Worm (Caenorhabditis elegans) whole organism, late embryonic: ENCODE measurements around the gene C54D10.13.

Experiments used
- pat-9 ChIP-seq: fragments of 200-800 bp; sonication (Bioruptor generic); optimal IDR thresholded peaks from 2 replicates; lab custom pipeline; 2018; ENCODE audit warnings: mild to moderate bottlenecking, missing genetic modification characterization, moderate library complexity, missing compliant biosample characterization
- ref-2 ChIP-seq: sonication (generic microtip); optimal IDR thresholded peaks from 2 replicates; lab custom pipeline; 2016; ENCODE audit warnings: missing genetic modification characterization, missing compliant biosample characterization

DNA sequence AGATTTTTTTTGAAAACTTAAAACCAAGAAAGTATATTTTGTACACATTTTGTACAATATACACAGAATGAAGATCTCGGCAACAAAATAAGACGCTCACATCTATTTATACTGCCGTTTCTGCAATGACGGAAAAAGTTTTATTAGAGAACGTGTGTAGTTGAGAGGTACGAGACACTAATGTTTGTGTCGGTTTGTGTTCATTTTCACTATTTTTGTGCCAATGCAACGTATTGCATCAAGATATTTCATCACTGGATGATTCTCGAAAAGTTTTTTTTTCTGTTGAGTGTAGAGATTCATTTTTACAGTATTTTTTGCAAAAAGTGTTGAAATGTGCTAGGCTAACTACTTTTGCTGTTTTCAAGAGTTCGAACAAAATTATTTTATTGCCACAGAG lies 23.1 kb downstream of the C54D10.13 start:
- TF ChIP-seq ref-2 (tag; lab: Kevin White, UChicago) (no peak), pat-9 (tag; lab: Kevin White, UChicago) (no peak)
